Worm (Caenorhabditis elegans): ENCODE measurements around the gene Y2H9A.4.

- TF ChIP-seq him-1 (tag; optimal IDR thresholded peaks at IDR 0.05) (no peak), dao-5 (tag; optimal IDR thresholded peaks at IDR 0.05) (no peak), W03F9.2 (tag; optimal IDR thresholded peaks at IDR 0.05) (no peak)
These were observed 34.3 kb upstream of the Y2H9A.4 start for ce11 chrV:13411225-13411991.
